Fruit fly (Drosophila melanogaster): ENCODE measurements around the gene hzg.

hzg gene

DNA sequence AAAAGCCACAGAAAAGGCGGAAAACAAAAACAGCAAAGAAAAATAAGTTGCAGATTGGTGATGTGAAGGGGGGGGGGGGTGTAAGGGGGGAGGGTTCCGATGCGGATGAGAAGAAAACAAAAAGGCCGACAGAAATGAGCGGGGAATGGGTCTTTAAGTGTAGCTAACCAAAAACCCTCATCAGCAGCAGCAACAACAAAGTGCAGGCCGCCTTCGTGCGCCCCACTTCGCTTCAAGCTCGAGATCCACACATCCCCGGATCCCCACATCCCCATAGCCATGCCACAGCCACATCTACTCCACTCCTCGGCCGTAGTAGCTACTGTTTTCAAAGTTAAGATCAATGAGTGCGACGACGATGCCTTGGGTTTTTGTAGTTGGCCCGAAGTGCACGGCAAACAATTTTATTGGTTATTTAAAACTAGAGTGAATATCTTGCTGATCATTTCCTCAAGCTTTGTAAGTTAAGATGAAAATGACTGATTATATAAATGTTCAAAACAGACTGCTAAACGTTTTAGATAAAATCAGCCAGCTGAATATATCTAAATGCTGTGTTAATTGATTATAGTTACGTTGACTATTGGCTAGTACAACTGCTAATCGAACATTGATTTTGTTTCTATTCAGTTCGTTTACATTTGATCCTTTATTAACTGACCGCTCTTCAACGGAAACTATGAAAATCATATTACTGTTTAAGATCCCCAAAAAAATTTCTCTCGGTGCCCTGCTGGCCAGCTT, 19.9 kb upstream of the hzg start (continued):
- TF ChIP-seq CG3995 (GFP tag; optimal IDR thresholded peaks at IDR 0.05) (no peak), sens (GFP tag) (peak; percentile 89), CG1024 (GFP tag; IDR thresholded peaks at IDR 0.05) (no peak), chif (GFP tag; optimal IDR thresholded peaks at IDR 0.05) (no peak), CG17385 (GFP tag; optimal IDR thresholded peaks at IDR 0.05) (no peak), CG1603 (tag; optimal IDR thresholded peaks at IDR 0.05) (peak; percentile 13), E2f1 (GFP tag; IDR thresholded peaks at IDR 0.05) (no peak), tin (GFP tag; optimal IDR thresholded peaks at IDR 0.05) (peak; percentile 12), abd-A (tag; optimal IDR thresholded peaks at IDR 0.05) (no peak), CG18262 (tag; optimal IDR thresholded peaks at IDR 0.05) (peak; percentile 56), CG9215 (GFP tag; IDR thresholded peaks at IDR 0.05) (no peak), CG13624 (GFP tag; optimal IDR thresholded peaks at IDR 0.05) (no peak), CG8924 (tag; optimal IDR thresholded peaks at IDR 0.05) (no peak), Trl (optimal IDR thresholded peaks at IDR 0.05) (no peak), Trl (GFP tag; optimal IDR thresholded peaks at IDR 0.05) (no peak), Blimp-1 (GFP tag; optimal IDR thresholded peaks at IDR 0.05) (peak; percentile 27), CG6854 (GFP tag; optimal IDR thresholded peaks at IDR 0.05) (no peak), seq (GFP tag; IDR thresholded peaks at IDR 0.05) (no peak), Hsf (GFP tag; optimal IDR thresholded peaks at IDR 0.05) (no peak), prd (optimal IDR thresholded peaks at IDR 0.05) (no peak), prd (GFP tag; IDR thresholded peaks at IDR 0.05) (no peak), vfl (GFP tag; optimal IDR thresholded peaks at IDR 0.05) (no peak), Fer2 (tag; optimal IDR thresholded peaks at IDR 0.05) (no peak), Atf3 (GFP tag; optimal IDR thresholded peaks at IDR 0.05) (no peak), nerfin-2 (GFP tag; IDR thresholded peaks at IDR 0.05; ENCODE audit: partially characterized antibody) (no peak), CG4404 (GFP tag; IDR thresholded peaks at IDR 0.05) (no peak), slp2 (GFP tag; optimal IDR thresholded peaks at IDR 0.05) (peak; percentile 4), pan (optimal IDR thresholded peaks at IDR 0.05) (no peak), pan (GFP tag; optimal IDR thresholded peaks at IDR 0.05 in 1 of 2, IDR thresholded peaks at IDR 0.05 in 1 of 2) (no peak), CG11398 (GFP tag; optimal IDR thresholded peaks at IDR 0.05) (no peak), Ets65A (GFP tag) (peak; percentile 87), Asciz (GFP tag; optimal IDR thresholded peaks at IDR 0.05) (no peak), CG32767 (GFP tag; IDR thresholded peaks at IDR 0.05) (no peak), chinmo (GFP tag; IDR thresholded peaks at IDR 0.05; ENCODE audit: partially characterized antibody) (no peak), GATAe (GFP tag; conservative IDR thresholded peaks at IDR 0.05) (no peak), CG11504 (tag; optimal IDR thresholded peaks at IDR 0.05) (peak; percentile 40), CG7271 (tag; optimal IDR thresholded peaks at IDR 0.05) (no peak), tna (GFP tag; IDR thresholded peaks at IDR 0.05; ENCODE audit: partially characterized antibody) (no peak), CG7556 (GFP tag; optimal IDR thresholded peaks at IDR 0.05) (peak; percentile 6), CG14710 (tag; optimal IDR thresholded peaks at IDR 0.05) (peak; percentile 23), HLHmδ (GFP tag; optimal IDR thresholded peaks at IDR 0.05) (no peak), HHEX (GFP tag; optimal IDR thresholded peaks at IDR 0.05) (no peak), Side (GFP tag; optimal IDR thresholded peaks at IDR 0.05) (no peak), CG31441 (GFP tag; IDR thresholded peaks at IDR 0.05) (0 out of 2 replicates have a peak, but pooled peaks have one; percentile 25), CG15011 (GFP tag; optimal IDR thresholded peaks at IDR 0.05) (no peak), CG10366 (GFP tag; IDR thresholded peaks at IDR 0.05) (no peak), danr (GFP tag; IDR thresholded peaks at IDR 0.05) (no peak), CG7839 (tag; optimal IDR thresholded peaks at IDR 0.05) (peak; percentile 3), CG4282 (GFP tag; optimal IDR thresholded peaks at IDR 0.05) (no peak), CG14050 (GFP tag; IDR thresholded peaks at IDR 0.05) (no peak), org-1 (GFP tag; optimal IDR thresholded peaks at IDR 0.05) (peak; percentile 5)
